Fruit fly (Drosophila melanogaster): Measurements from ENCODE around the gene CG10311.

Gene CG10311

dm6 chr3R:16348289-16348688, 8.5 kb downstream of the CG10311 start:
- TF ChIP-seq CG34367 (tag; optimal IDR thresholded peaks at IDR 0.05) (no peak), CG14655 (GFP tag; optimal IDR thresholded peaks at IDR 0.05) (no peak), EcR (GFP tag; optimal IDR thresholded peaks at IDR 0.05) (no peak), CG8159 (tag; optimal IDR thresholded peaks at IDR 0.05) (no peak), CG17806 (tag; optimal IDR thresholded peaks at IDR 0.05) (no peak), rn (GFP tag; IDR thresholded peaks at IDR 0.05) (no peak), CG12605 (GFP tag; IDR thresholded peaks at IDR 0.05) (no peak), CG32121 (GFP tag; IDR thresholded peaks at IDR 0.05) (no peak), D1 (tag; optimal IDR thresholded peaks at IDR 0.05) (no peak), CG15710 (tag; optimal IDR thresholded peaks at IDR 0.05) (no peak), CG9948 (tag; optimal IDR thresholded peaks at IDR 0.05) (no peak), CG13204 (GFP tag; optimal IDR thresholded peaks at IDR 0.05) (no peak), Pif1B (GFP tag; optimal IDR thresholded peaks at IDR 0.05) (no peak), Snoo (tag; optimal IDR thresholded peaks at IDR 0.05) (no peak), CG4496 (GFP tag; IDR thresholded peaks at IDR 0.05) (no peak)

- TF ChIP-seq CG34367 (tag; optimal IDR thresholded peaks at IDR 0.05) = no peak
- TF ChIP-seq CG13204 (GFP tag; optimal IDR thresholded peaks at IDR 0.05) = no peak
- no peak for TF ChIP-seq Pif1A (GFP tag; optimal IDR thresholded peaks at IDR 0.05)
- no peak for TF ChIP-seq CG32121 (GFP tag; IDR thresholded peaks at IDR 0.05)
- no peak for TF ChIP-seq gl (tag; optimal IDR thresholded peaks at IDR 0.05)
- TF ChIP-seq CG9948 (tag; optimal IDR thresholded peaks at IDR 0.05) = no peak
- TF ChIP-seq CG8301 (tag; optimal IDR thresholded peaks at IDR 0.05) = no peak
Measured at dm6 chr3R:16347626-16348264, 9.1 kb downstream of the CG10311 start.

dm6 chr3R:16341817-16342374, 14.9 kb downstream of the CG10311 start, which contains the start of the genes SF2 and pad:
SF2 (minus strand) TSS chr3R:16341988.
pad (plus strand) TSS chr3R:16342318.
- TF ChIP-seq fd96Ca (GFP tag; IDR thresholded peaks at IDR 0.05) = no peak
- peak; percentile 75 for TF ChIP-seq CG8159 (tag; optimal IDR thresholded peaks at IDR 0.05)
- peak; percentile 47; the same call in 2 of the 3 replicates for TF ChIP-seq CG4496 (GFP tag; IDR thresholded peaks at IDR 0.05)
- peak; percentile 35 for TF ChIP-seq CG34367 (tag; optimal IDR thresholded peaks at IDR 0.05)
- TF ChIP-seq CG15710 (tag; optimal IDR thresholded peaks at IDR 0.05) = peak; percentile 69
- TF ChIP-seq CG17806 (tag; optimal IDR thresholded peaks at IDR 0.05) = peak; percentile 57
- peak; percentile 32 for TF ChIP-seq CG9948 (tag; optimal IDR thresholded peaks at IDR 0.05)
- TF ChIP-seq Snoo (tag; optimal IDR thresholded peaks at IDR 0.05) = peak; percentile 69
- TF ChIP-seq CG8301 (tag; optimal IDR thresholded peaks at IDR 0.05) = peak; percentile 29
- TF ChIP-seq CG32121 (GFP tag; IDR thresholded peaks at IDR 0.05) = 0 out of 2 replicates have a peak, but pooled peaks have one; percentile 14
- no peak for TF ChIP-seq D1 (tag; optimal IDR thresholded peaks at IDR 0.05)
- no peak for TF ChIP-seq CG12605 (GFP tag; IDR thresholded peaks at IDR 0.05)
- TF ChIP-seq Ets98B (GFP tag; IDR thresholded peaks at IDR 0.05) = peak; percentile 42; the same call in 1 of the 2 replicates

- TF ChIP-seq CG10348 (GFP tag; IDR thresholded peaks at IDR 0.05) = no peak
- peak; percentile 17; the same call in 1 of the 2 replicates for TF ChIP-seq Ets98B (GFP tag; IDR thresholded peaks at IDR 0.05)
- TF ChIP-seq CG15710 (tag; optimal IDR thresholded peaks at IDR 0.05) = peak; percentile 4
- TF ChIP-seq Snoo (tag; optimal IDR thresholded peaks at IDR 0.05) = no peak
- TF ChIP-seq CG4496 (GFP tag; IDR thresholded peaks at IDR 0.05) = 0 out of 3 replicates have a peak, but pooled peaks have one; percentile 44
- no peak for TF ChIP-seq CG9948 (tag; optimal IDR thresholded peaks at IDR 0.05)
- no peak for TF ChIP-seq D1 (tag; optimal IDR thresholded peaks at IDR 0.05)
- TF ChIP-seq EcR (GFP tag; optimal IDR thresholded peaks at IDR 0.05) = no peak
- no peak for TF ChIP-seq CG14655 (GFP tag; optimal IDR thresholded peaks at IDR 0.05)
- TF ChIP-seq fd96Ca (GFP tag; IDR thresholded peaks at IDR 0.05) = no peak
- TF ChIP-seq gl (tag; optimal IDR thresholded peaks at IDR 0.05) = peak; percentile 51
- TF ChIP-seq CG12605 (GFP tag; IDR thresholded peaks at IDR 0.05) = no peak
- TF ChIP-seq CG13204 (GFP tag; optimal IDR thresholded peaks at IDR 0.05) = peak; percentile 30
- TF ChIP-seq CG32121 (GFP tag; IDR thresholded peaks at IDR 0.05) = peak; percentile 20; the same call in 1 of the 2 replicates
Measured at dm6 chr3R:16340610-16341009, 16.2 kb downstream of the CG10311 start.

dm6 chr3R:16339475-16339874, 17.3 kb downstream of the CG10311 start, which contains the start of gene Sulf1:
Sulf1 (minus strand) TSS chr3R:16339575.
- TF ChIP-seq CG13204 (GFP tag; optimal IDR thresholded peaks at IDR 0.05) = no peak

- TF ChIP-seq CG8159 (tag; optimal IDR thresholded peaks at IDR 0.05) (no peak), D1 (tag; optimal IDR thresholded peaks at IDR 0.05) (no peak), Pif1A (GFP tag; optimal IDR thresholded peaks at IDR 0.05) (no peak), Snoo (tag; optimal IDR thresholded peaks at IDR 0.05) (no peak), CG4496 (GFP tag; IDR thresholded peaks at IDR 0.05) (no peak), Ets98B (GFP tag; IDR thresholded peaks at IDR 0.05) (0 out of 2 replicates have a peak, but pooled peaks have one; percentile 25), EcR (GFP tag; optimal IDR thresholded peaks at IDR 0.05) (peak; percentile 29), CG17806 (tag; optimal IDR thresholded peaks at IDR 0.05) (no peak), CG8301 (tag; optimal IDR thresholded peaks at IDR 0.05) (no peak)
Measured at dm6 chr3R:16338342-16338741, 18.5 kb downstream of the CG10311 start.
